Fruit fly (Drosophila melanogaster) whole organism, adult: ENCODE measurements around the gene CG13313.

Source experiments
- CG11617 ChIP-seq: fragments of 200-800 bp; sonication (Bioruptor generic); optimal IDR thresholded peaks from 2 replicates; lab custom pipeline; 2017; ENCODE audit warnings: mild to moderate bottlenecking, missing biosample characterization, missing genetic modification reagents, missing genetic modification characterization
- CG12768 ChIP-seq: fragments of 200-800 bp; sonication (Bioruptor generic); optimal IDR thresholded peaks from 2 replicates; lab custom pipeline; 2017; ENCODE audit warnings: missing biosample characterization, missing genetic modification characterization, mild to moderate bottlenecking, moderate library complexity, missing genetic modification reagents
- CG14711 ChIP-seq: fragments of 200-800 bp; sonication (Bioruptor generic); optimal IDR thresholded peaks from 2 replicates; lab custom pipeline; 2018; ENCODE audit warnings: missing biosample characterization, mild to moderate bottlenecking, missing genetic modification characterization, moderate library complexity
- CG33017 ChIP-seq: fragments of 200-800 bp; sonication (Bioruptor generic); optimal IDR thresholded peaks from 2 replicates; lab custom pipeline; 2018; ENCODE audit warnings: missing biosample characterization, mild to moderate bottlenecking, missing genetic modification characterization, moderate library complexity
- CG5204 ChIP-seq: fragments of 200-800 bp; sonication (Bioruptor generic); optimal IDR thresholded peaks from 2 replicates; lab custom pipeline; 2016; ENCODE audit warnings: missing biosample characterization, missing genetic modification characterization
- CG7045 ChIP-seq: fragments of 200-800 bp; sonication (Bioruptor generic); optimal IDR thresholded peaks from 2 replicates; lab custom pipeline; 2017; ENCODE audit warnings: missing biosample characterization, mild to moderate bottlenecking, missing genetic modification characterization
- CG7101 ChIP-seq: fragments of 200-800 bp; sonication (Bioruptor generic); optimal IDR thresholded peaks from 2 replicates; lab custom pipeline; 2018; ENCODE audit warnings: missing biosample characterization, mild to moderate bottlenecking, missing genetic modification characterization, moderate library complexity
- Clk ChIP-seq: fragments of 200-800 bp; sonication (Bioruptor generic); optimal IDR thresholded peaks from 2 replicates; lab custom pipeline; 2017; ENCODE audit warnings: missing biosample characterization, missing genetic modification characterization
- Hr96 ChIP-seq: fragments of 200-800 bp; sonication (Bioruptor generic); optimal IDR thresholded peaks from 2 replicates; lab custom pipeline; 2016; ENCODE audit warnings: missing biosample characterization, missing genetic modification characterization
- Mnt ChIP-seq: fragments of 200-800 bp; sonication (Bioruptor generic); optimal IDR thresholded peaks from 2 replicates; lab custom pipeline; 2016; ENCODE audit warnings: missing biosample characterization, mild to moderate bottlenecking, missing genetic modification characterization
- kay ChIP-seq: fragments of 200-800 bp; sonication (Bioruptor generic); peaks from one replicate; lab custom pipeline; 2016; ENCODE audit warnings: missing biosample characterization, missing genetic modification characterization, borderline replicate concordance
- pad ChIP-seq: fragments of 200-800 bp; sonication (Bioruptor generic); optimal IDR thresholded peaks from 3 replicates; lab custom pipeline; 2017; ENCODE audit warnings: missing biosample characterization, missing genetic modification characterization, mild to moderate bottlenecking, moderate library complexity, missing genetic modification reagents
- toe ChIP-seq: fragments of 200-800 bp; sonication (Bioruptor generic); optimal IDR thresholded peaks from 2 replicates; lab custom pipeline; 2016; ENCODE audit warnings: missing biosample characterization, missing genetic modification characterization

DNA sequence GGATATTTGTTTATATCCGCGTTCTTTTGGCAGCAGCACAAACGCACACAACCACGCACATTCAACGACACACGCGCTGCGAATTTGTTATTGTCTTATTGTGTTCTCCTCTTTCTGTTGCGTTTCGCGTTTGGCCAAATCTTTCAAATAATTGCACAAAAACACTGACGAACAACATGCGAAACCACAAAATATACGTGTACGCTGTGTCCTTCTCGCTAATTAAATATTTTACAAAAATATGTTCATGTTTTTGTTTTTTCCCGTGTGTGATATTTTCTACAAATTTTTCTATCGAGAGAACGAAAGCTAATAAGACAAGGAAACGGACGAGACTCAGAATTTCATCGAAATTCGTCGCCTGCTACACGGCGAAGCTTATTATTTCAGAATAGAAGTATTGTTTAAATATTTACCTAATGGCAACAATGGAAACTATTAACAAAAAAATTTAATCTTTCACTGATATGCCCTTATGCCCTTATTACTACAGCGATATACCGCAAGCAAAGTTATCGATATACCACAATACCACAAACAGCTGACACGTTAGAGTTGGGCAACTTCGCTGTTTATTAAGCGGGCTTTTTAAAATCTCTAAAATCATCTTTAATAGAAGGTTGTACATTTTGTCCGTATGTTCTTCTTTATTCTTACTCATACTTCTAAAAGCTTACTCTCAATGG lies 4.6 kb upstream of the CG13313 start, which contains the start of the genes CG43783 and orb2:
- TF ChIP-seq CG5204 (GFP tag; lab: Kevin White, UChicago) (no peak), CG12768 (no peak), CG14711 (tag; lab: Kevin White, UChicago) (no peak), pad (GFP tag; lab: Kevin White, UChicago) (no peak), toe (GFP tag; lab: Kevin White, UChicago) (no peak), kay (GFP tag; lab: Kevin White, UChicago) (no peak), CG7101 (no peak), CG11617 (no peak), CG7045 (GFP tag; lab: Kevin White, UChicago) (no peak), Mnt (GFP tag; lab: Kevin White, UChicago) (no peak), Clk (GFP tag; lab: Kevin White, UChicago) (no peak), Hr96 (no peak), CG33017 (tag; lab: Kevin White, UChicago) (no peak)
